Worm (Caenorhabditis elegans) whole organism, L3 larva: ENCODE measurements around the gene R04B5.5.

Experiments
- R02D3.7 ChIP-seq: fragments of 150-350 bp; optimal IDR thresholded peaks from 2 replicates; lab custom pipeline; 2014; ENCODE audit warnings: missing biosample characterization, missing genetic modification characterization
- aly-2 ChIP-seq: fragments of 150-350 bp; optimal IDR thresholded peaks from 2 replicates; lab custom pipeline; 2014; ENCODE audit warnings: missing biosample characterization, missing genetic modification characterization
- ceh-28 ChIP-seq: fragments of 150-350 bp; optimal IDR thresholded peaks from 2 replicates; lab custom pipeline; 2014; ENCODE audit warnings: missing biosample characterization, missing genetic modification reagents, missing genetic modification characterization
- ceh-82 ChIP-seq: fragments of 150-350 bp; optimal IDR thresholded peaks from 2 replicates; lab custom pipeline; 2014; ENCODE audit warnings: missing biosample characterization, missing genetic modification characterization
- ceh-9 ChIP-seq: sonication (generic microtip); optimal IDR thresholded peaks from 2 replicates; lab custom pipeline; 2018; ENCODE audit warnings: missing biosample characterization, missing genetic modification characterization
- egl-27 ChIP-seq: sonication (generic microtip); optimal IDR thresholded peaks from 4 replicates; lab custom pipeline; 2017; ENCODE audit warnings: missing biosample characterization, missing genetic modification reagents, missing genetic modification characterization
- eor-1 ChIP-seq, 2 experiments: fragments of 150-350 bp; optimal IDR thresholded peaks; 2 replicates each; lab custom pipeline; 2014 to 2018; ENCODE audit warnings: missing biosample characterization in 2 of 2, missing genetic modification characterization in 2 of 2
- fkh-10 ChIP-seq: sonication (generic microtip); optimal IDR thresholded peaks from 2 replicates; lab custom pipeline; 2017; ENCODE audit warnings: missing biosample characterization, missing genetic modification reagents, missing genetic modification characterization
- fkh-2 ChIP-seq: fragments of 150-350 bp; optimal IDR thresholded peaks from 2 replicates; lab custom pipeline; 2014; ENCODE audit warnings: missing biosample characterization, missing genetic modification reagents, missing genetic modification characterization
- hmg-11 ChIP-seq: sonication (generic microtip); optimal IDR thresholded peaks from 2 replicates; lab custom pipeline; 2016; ENCODE audit warnings: missing genetic modification characterization, missing compliant biosample characterization
- jun-1 ChIP-seq: fragments of 150-350 bp; optimal IDR thresholded peaks from 2 replicates; lab custom pipeline; 2014; ENCODE audit warnings: missing biosample characterization, missing genetic modification reagents, missing genetic modification characterization
- lin-15B ChIP-seq: fragments of 150-350 bp; optimal IDR thresholded peaks from 2 replicates; lab custom pipeline; 2014; ENCODE audit warnings: missing biosample characterization, missing genetic modification characterization
- lsy-12 ChIP-seq: sonication (generic microtip); optimal IDR thresholded peaks from 2 replicates; lab custom pipeline; 2016; ENCODE audit warnings: mild to moderate bottlenecking, missing genetic modification characterization, missing compliant biosample characterization
- mdl-1 ChIP-seq: fragments of 150-350 bp; optimal IDR thresholded peaks from 2 replicates; lab custom pipeline; 2014; ENCODE audit warnings: missing biosample characterization, missing genetic modification characterization
- nfya-1 ChIP-seq: sonication (generic microtip); optimal IDR thresholded peaks from 2 replicates; lab custom pipeline; 2017; ENCODE audit warnings: missing genetic modification characterization, mild to moderate bottlenecking, missing compliant biosample characterization, antibody characterized with exemption, moderate library complexity; ENCODE audit not compliant: insufficient read depth
- nhr-11 ChIP-seq: fragments of 150-350 bp; optimal IDR thresholded peaks from 2 replicates; lab custom pipeline; 2014; ENCODE audit warnings: missing biosample characterization, missing genetic modification characterization
- nhr-12 ChIP-seq: fragments of 150-350 bp; optimal IDR thresholded peaks from 2 replicates; lab custom pipeline; 2014; ENCODE audit warnings: missing biosample characterization, missing genetic modification characterization
- nhr-237 ChIP-seq: fragments of 150-350 bp; optimal IDR thresholded peaks from 2 replicates; lab custom pipeline; 2014; ENCODE audit warnings: missing biosample characterization, missing genetic modification characterization
- nhr-28 ChIP-seq: fragments of 150-350 bp; optimal IDR thresholded peaks from 2 replicates; lab custom pipeline; 2014; ENCODE audit warnings: missing biosample characterization, missing genetic modification characterization
- nhr-43 ChIP-seq: sonication (generic microtip); optimal IDR thresholded peaks from 2 replicates; lab custom pipeline; 2016; ENCODE audit warnings: mild to moderate bottlenecking, missing genetic modification characterization, missing compliant biosample characterization; ENCODE audit not compliant: poor library complexity, severe bottlenecking
- nhr-67 ChIP-seq: fragments of 150-350 bp; optimal IDR thresholded peaks from 2 replicates; lab custom pipeline; 2014; ENCODE audit warnings: missing biosample characterization, missing genetic modification characterization
- nhr-76 ChIP-seq: fragments of 150-350 bp; sonication (generic microtip); optimal IDR thresholded peaks from 5 replicates; lab custom pipeline; 2014; ENCODE audit warnings: missing biosample characterization, missing genetic modification characterization
- nhr-77 ChIP-seq: fragments of 150-350 bp; optimal IDR thresholded peaks from 2 replicates; lab custom pipeline; 2014; ENCODE audit warnings: missing biosample characterization, missing genetic modification characterization
- pha-4 ChIP-seq: fragments of 150-350 bp; optimal IDR thresholded peaks from 2 replicates; lab custom pipeline; 2014; ENCODE audit warnings: missing biosample characterization, missing genetic modification reagents, missing genetic modification characterization
- pqm-1 ChIP-seq: fragments of 150-350 bp; optimal IDR thresholded peaks from 2 replicates; lab custom pipeline; 2017; ENCODE audit warnings: missing biosample characterization, missing genetic modification characterization, inconsistent platforms
- skn-1 ChIP-seq: fragments of 150-350 bp; optimal IDR thresholded peaks from 2 replicates; lab custom pipeline; 2014; ENCODE audit warnings: missing biosample characterization, missing genetic modification characterization
- snpc-4 ChIP-seq: fragments of 150-350 bp; optimal IDR thresholded peaks from 2 replicates; lab custom pipeline; 2014; ENCODE audit warnings: missing biosample characterization, missing genetic modification characterization
- tbx-2 ChIP-seq: sonication (generic microtip); optimal IDR thresholded peaks from 2 replicates; lab custom pipeline; 2016; ENCODE audit warnings: mild to moderate bottlenecking, missing genetic modification characterization, missing compliant biosample characterization
- unc-39 ChIP-seq: sonication (generic microtip); optimal IDR thresholded peaks from 4 replicates; lab custom pipeline; 2017; ENCODE audit warnings: missing biosample characterization, missing genetic modification characterization
- ztf-11 ChIP-seq: fragments of 150-350 bp; optimal IDR thresholded peaks from 2 replicates; lab custom pipeline; 2014; ENCODE audit warnings: missing biosample characterization, missing genetic modification characterization
- ztf-4 ChIP-seq: fragments of 150-350 bp; optimal IDR thresholded peaks from 2 replicates; lab custom pipeline; 2014; ENCODE audit warnings: missing biosample characterization, missing genetic modification characterization

R04B5.5 gene

ce11 chrV:10058748-10059147 is 28.5 kb upstream of the R04B5.5 start:
- TF ChIP-seq mdl-1 (tag; lab: Kevin White, UChicago) (no peak), nhr-76 (tag; lab: Kevin White, UChicago) (peak; percentile 59)

ce11 chrV:10060039-10060438 is 27.2 kb upstream of the R04B5.5 start:
- TF ChIP-seq nfya-1: peak; percentile 7
- no peak for TF ChIP-seq nhr-77 (tag; lab: Kevin White, UChicago)
- TF ChIP-seq nhr-76 (tag; lab: Kevin White, UChicago): peak; percentile 61

- TF ChIP-seq lsy-12 (tag; lab: Kevin White, UChicago): no peak
- TF ChIP-seq fkh-2: no peak
- TF ChIP-seq nhr-67 (tag; lab: Kevin White, UChicago): no peak
- TF ChIP-seq ceh-28 (tag; lab: Kevin White, UChicago): no peak
- no peak for TF ChIP-seq skn-1 (tag; lab: Kevin White, UChicago)
- TF ChIP-seq nhr-11 (tag; lab: Kevin White, UChicago): no peak
- no peak for TF ChIP-seq snpc-4 (tag; lab: Kevin White, UChicago)
- no peak for TF ChIP-seq ztf-11
- TF ChIP-seq eor-1 (tag; optimal IDR thresholded peaks at IDR 0.05; lab: Kevin White, UChicago): no peak
- no peak for TF ChIP-seq ceh-9 (tag; lab: Kevin White, UChicago)
- TF ChIP-seq nhr-28 (tag; lab: Kevin White, UChicago): no peak
- no peak for TF ChIP-seq nhr-43 (tag; lab: Kevin White, UChicago)
- no peak for TF ChIP-seq pqm-1 (tag; lab: Kevin White, UChicago)
- no peak for TF ChIP-seq nhr-12 (tag; lab: Kevin White, UChicago)
- TF ChIP-seq hmg-11: no peak
- no peak for TF ChIP-seq R02D3.7 (tag; lab: Kevin White, UChicago)
These were observed 23.1 kb upstream of the R04B5.5 start, which contains the start of gene fipr-13 for ce11 chrV:10064221-10064620. fipr-13 (plus strand) TSS chrV:10064521.

- TF ChIP-seq tbx-2: no peak
- no peak for TF ChIP-seq ceh-82
- TF ChIP-seq R02D3.7 (tag; lab: Kevin White, UChicago): no peak
- no peak for TF ChIP-seq fkh-10 (GFP tag; lab: Kevin White, UChicago)
- no peak for TF ChIP-seq unc-39
- no peak for TF ChIP-seq mdl-1 (tag; lab: Kevin White, UChicago)
- TF ChIP-seq eor-1 (tag; optimal IDR thresholded peaks at IDR 0.05; lab: Kevin White, UChicago): no peak
These were observed 21.6 kb upstream of the R04B5.5 start for ce11 chrV:10065679-10066078.

ce11 chrV:10066769-10067168 is 20.5 kb upstream of the R04B5.5 start, which contains the start of gene npr-39:
npr-39 (plus strand) TSS chrV:10067069.
- TF ChIP-seq nhr-76 (tag; lab: Kevin White, UChicago) (peak; percentile 43), tbx-2 (no peak), nhr-67 (tag; lab: Kevin White, UChicago) (no peak), pha-4 (tag; lab: Kevin White, UChicago) (no peak)

ce11 chrV:10070541-10070940 is 16.7 kb upstream of the R04B5.5 start, which contains the start of gene nhr-192:
nhr-192 (minus strand) TSS chrV:10070641.
- TF ChIP-seq nhr-67 (tag; lab: Kevin White, UChicago): no peak
- TF ChIP-seq ztf-4 (tag; lab: Kevin White, UChicago): no peak
- no peak for TF ChIP-seq ceh-82
- no peak for TF ChIP-seq egl-27 (tag; lab: Kevin White, UChicago)
- no peak for TF ChIP-seq jun-1 (tag; lab: Kevin White, UChicago)
- no peak for TF ChIP-seq nhr-237 (tag; lab: Kevin White, UChicago)

- TF ChIP-seq nhr-11 (tag; lab: Kevin White, UChicago) (no peak), unc-39 (no peak), lin-15B (tag; lab: Kevin White, UChicago) (no peak), ceh-9 (tag; lab: Kevin White, UChicago) (no peak), nhr-12 (tag; lab: Kevin White, UChicago) (no peak), aly-2 (tag; lab: Kevin White, UChicago) (no peak), nfya-1 (no peak), fkh-2 (no peak)
These were observed 14.6 kb upstream of the R04B5.5 start for ce11 chrV:10072721-10073120.
